Fruit fly (Drosophila melanogaster): Measurements from ENCODE around the gene Unc-76.

Unc-76 gene

dm6 chrX:2136831-2137452, 56.5 kb downstream of the Unc-76 start (continued):
- TF ChIP-seq Blimp-1 (GFP tag; optimal IDR thresholded peaks at IDR 0.05) = peak; percentile 99
- peak; percentile 100 for TF ChIP-seq CG8388 (GFP tag; optimal IDR thresholded peaks at IDR 0.05)
- peak; percentile 96 for TF ChIP-seq crol (GFP tag; IDR thresholded peaks at IDR 0.05)
- TF ChIP-seq sd (tag; optimal IDR thresholded peaks at IDR 0.05) = peak; percentile 96
- peak; percentile 100 for TF ChIP-seq zen (tag; optimal IDR thresholded peaks at IDR 0.05)
- peak; percentile 100 for TF ChIP-seq fu2 (GFP tag; optimal IDR thresholded peaks at IDR 0.05)
- peak; percentile 90 for TF ChIP-seq Sry-δ (GFP tag; optimal IDR thresholded peaks at IDR 0.05)
- peak; percentile 100 for TF ChIP-seq CG1529 (GFP tag; optimal IDR thresholded peaks at IDR 0.05)
- TF ChIP-seq CG18476 (GFP tag; optimal IDR thresholded peaks at IDR 0.05) = peak; percentile 99
- peak; percentile 99 for TF ChIP-seq Lhr (GFP tag; optimal IDR thresholded peaks at IDR 0.05)
- TF ChIP-seq HLH3B (GFP tag; IDR thresholded peaks at IDR 0.05) = peak; percentile 100
- TF ChIP-seq Usf (GFP tag; optimal IDR thresholded peaks at IDR 0.05) = peak; percentile 100
- peak; percentile 98 for TF ChIP-seq CG4328 (GFP tag; optimal IDR thresholded peaks at IDR 0.05)
- peak; percentile 100 for TF ChIP-seq Spps (tag; optimal IDR thresholded peaks at IDR 0.05)
- TF ChIP-seq Dip3 (GFP tag; optimal IDR thresholded peaks at IDR 0.05) = peak; percentile 100
- peak; percentile 98 for TF ChIP-seq cwo (GFP tag; optimal IDR thresholded peaks at IDR 0.05)
- TF ChIP-seq pb (GFP tag; optimal IDR thresholded peaks at IDR 0.05) = peak; percentile 100
- TF ChIP-seq Mad (GFP tag; optimal IDR thresholded peaks at IDR 0.05) = peak; percentile 100
- peak; percentile 99 for TF ChIP-seq CG15601 (tag; optimal IDR thresholded peaks at IDR 0.05)
- TF ChIP-seq CG7786 (GFP tag; optimal IDR thresholded peaks at IDR 0.05) = peak; percentile 100
- peak; percentile 100 for TF ChIP-seq Abd-B (GFP tag; optimal IDR thresholded peaks at IDR 0.05)
- peak; percentile 100 for TF ChIP-seq eve (GFP tag; optimal IDR thresholded peaks at IDR 0.05)
- TF ChIP-seq CG16813 (GFP tag; IDR thresholded peaks at IDR 0.05; ENCODE audit: partially characterized antibody) = 0 out of 3 replicates have a peak, but pooled peaks have one; percentile 39
- TF ChIP-seq br (optimal IDR thresholded peaks at IDR 0.05) = no peak
- TF ChIP-seq CG1647 (GFP tag; optimal IDR thresholded peaks at IDR 0.05) = peak; percentile 100
- peak; percentile 100 for TF ChIP-seq Ravus (GFP tag; IDR thresholded peaks at IDR 0.05)
- peak; percentile 100 for TF ChIP-seq btn (GFP tag; optimal IDR thresholded peaks at IDR 0.05)
- no peak for TF ChIP-seq mld (GFP tag; IDR thresholded peaks at IDR 0.05; ENCODE audit: partially characterized antibody)
- TF ChIP-seq CG10543 (GFP tag; optimal IDR thresholded peaks at IDR 0.05) = peak; percentile 96
- TF ChIP-seq CG6683 (GFP tag; optimal IDR thresholded peaks at IDR 0.05) = peak; percentile 99
- peak; percentile 100 for TF ChIP-seq HmgD (GFP tag; optimal IDR thresholded peaks at IDR 0.05)
- peak; percentile 100 for TF ChIP-seq CG2875 (GFP tag; optimal IDR thresholded peaks at IDR 0.05)
- TF ChIP-seq Vsx1 (GFP tag; optimal IDR thresholded peaks at IDR 0.05) = peak; percentile 99
- TF ChIP-seq pfk (GFP tag; optimal IDR thresholded peaks at IDR 0.05) = peak; percentile 82
- TF ChIP-seq gem (tag; optimal IDR thresholded peaks at IDR 0.05) = peak; percentile 100
- TF ChIP-seq CG9437 (GFP tag; optimal IDR thresholded peaks at IDR 0.05) = peak; percentile 94
- TF ChIP-seq D (optimal IDR thresholded peaks at IDR 0.05) = no peak
- TF ChIP-seq D (GFP tag; optimal IDR thresholded peaks at IDR 0.05) = peak; percentile 100
- peak; percentile 100 for TF ChIP-seq gro (GFP tag; optimal IDR thresholded peaks at IDR 0.05)
- TF ChIP-seq CG1024 (GFP tag; IDR thresholded peaks at IDR 0.05) = peak; percentile 99
- TF ChIP-seq CG15011 (GFP tag; optimal IDR thresholded peaks at IDR 0.05) = peak; percentile 100
- peak; percentile 100 for TF ChIP-seq jigr1 (GFP tag; IDR thresholded peaks at IDR 0.05)
- TF ChIP-seq pan (optimal IDR thresholded peaks at IDR 0.05) = peak in 1 of 2 experiments; percentile 84
- peak; percentile 85 to 100 for TF ChIP-seq pan (GFP tag; optimal IDR thresholded peaks at IDR 0.05 in 1 of 2, IDR thresholded peaks at IDR 0.05 in 1 of 2)
- peak; percentile 100 for TF ChIP-seq Side (GFP tag; optimal IDR thresholded peaks at IDR 0.05)
- TF ChIP-seq CG11560 (tag; IDR thresholded peaks at IDR 0.05) = peak; percentile 96
- peak; percentile 100 for TF ChIP-seq peb (GFP tag; IDR thresholded peaks at IDR 0.05)
- peak; percentile 100 for TF ChIP-seq CG7372 (GFP tag; IDR thresholded peaks at IDR 0.05)
- peak; percentile 100 for TF ChIP-seq Hr3 (GFP tag; optimal IDR thresholded peaks at IDR 0.05)
- TF ChIP-seq ci (GFP tag; IDR thresholded peaks at IDR 0.05) = peak; percentile 100
